Fruit fly (Drosophila melanogaster) whole organism, adult: Measurements from ENCODE around the gene B4.

ENCODE experiments used
- CG12768 ChIP-seq: fragments of 200-800 bp; sonication (Bioruptor generic); optimal IDR thresholded peaks from 2 replicates; lab custom pipeline; 2017; ENCODE audit warnings: missing biosample characterization, missing genetic modification characterization, mild to moderate bottlenecking, moderate library complexity, missing genetic modification reagents
- CG14711 ChIP-seq: fragments of 200-800 bp; sonication (Bioruptor generic); optimal IDR thresholded peaks from 2 replicates; lab custom pipeline; 2018; ENCODE audit warnings: missing biosample characterization, mild to moderate bottlenecking, missing genetic modification characterization, moderate library complexity
- CG33017 ChIP-seq: fragments of 200-800 bp; sonication (Bioruptor generic); optimal IDR thresholded peaks from 2 replicates; lab custom pipeline; 2018; ENCODE audit warnings: missing biosample characterization, mild to moderate bottlenecking, missing genetic modification characterization, moderate library complexity
- CG7045 ChIP-seq: fragments of 200-800 bp; sonication (Bioruptor generic); optimal IDR thresholded peaks from 2 replicates; lab custom pipeline; 2017; ENCODE audit warnings: missing biosample characterization, mild to moderate bottlenecking, missing genetic modification characterization
- CG7101 ChIP-seq: fragments of 200-800 bp; sonication (Bioruptor generic); optimal IDR thresholded peaks from 2 replicates; lab custom pipeline; 2018; ENCODE audit warnings: missing biosample characterization, mild to moderate bottlenecking, missing genetic modification characterization, moderate library complexity
- Crg-1 ChIP-seq: fragments of 200-800 bp; sonication (Bioruptor generic); optimal IDR thresholded peaks from 2 replicates; lab custom pipeline; 2016; ENCODE audit warnings: missing biosample characterization, missing genetic modification characterization
- Hr96 ChIP-seq: fragments of 200-800 bp; sonication (Bioruptor generic); optimal IDR thresholded peaks from 2 replicates; lab custom pipeline; 2016; ENCODE audit warnings: missing biosample characterization, missing genetic modification characterization
- bab1 ChIP-seq: fragments of 200-800 bp; sonication (Bioruptor generic); optimal IDR thresholded peaks from 3 replicates; lab custom pipeline; 2019; ENCODE audit warnings: missing biosample characterization, mild to moderate bottlenecking, missing genetic modification characterization, moderate library complexity
- cic ChIP-seq: fragments of 200-800 bp; sonication (Bioruptor generic); optimal IDR thresholded peaks from 2 replicates; lab custom pipeline; 2017; ENCODE audit warnings: missing biosample characterization, mild to moderate bottlenecking, missing genetic modification characterization, moderate library complexity
- tj ChIP-seq: fragments of 200-800 bp; sonication (Bioruptor generic); optimal IDR thresholded peaks from 3 replicates; lab custom pipeline; 2017; ENCODE audit warnings: missing biosample characterization, mild to moderate bottlenecking, missing genetic modification characterization, moderate library complexity

B4 gene

dm6 chr2L:13457037-13457547 is 92.0 kb downstream of the B4 start, which contains the start of gene CG42809:
TSS of gene CG42809 (plus strand) at chr2L:13457497.
- no peak for TF ChIP-seq CG7045 (GFP tag; lab: Kevin White, UChicago)
- no peak for TF ChIP-seq CG12768 (GFP tag; lab: Kevin White, UChicago)
- no peak for TF ChIP-seq Crg-1 (GFP tag; lab: Kevin White, UChicago)
- no peak for TF ChIP-seq Hr96 (GFP tag; lab: Kevin White, UChicago)
- no peak for TF ChIP-seq CG7101 (tag; lab: Kevin White, UChicago)
- no peak for TF ChIP-seq CG33017 (tag; lab: Kevin White, UChicago)
- TF ChIP-seq CG14711 (tag; lab: Kevin White, UChicago) = no peak
- no peak for TF ChIP-seq tj (GFP tag; lab: Kevin White, UChicago)
- TF ChIP-seq bab1 = no peak
- no peak for TF ChIP-seq cic (GFP tag; lab: Kevin White, UChicago)
